Fruit fly (Drosophila melanogaster) whole organism, embryonic: ENCODE data around the gene CG3434.

Experiments
- ATbp ChIP-seq: fragments of 200-800 bp; sonication (Bioruptor generic); optimal IDR thresholded peaks from 2 replicates; lab custom pipeline; 2017; ENCODE audit warnings: missing biosample characterization, mild to moderate bottlenecking, missing genetic modification characterization, missing genetic modification reagents
- Adf1 ChIP-seq: fragments of 200-800 bp; sonication (Bioruptor generic); IDR thresholded peaks from 2 replicates; pipeline ENCODE4 v1.3.6; 2022; ENCODE audit warnings: missing biosample characterization, missing genetic modification characterization
- Blimp-1 ChIP-seq: fragments of 200-800 bp; sonication (Bioruptor generic); optimal IDR thresholded peaks from 3 replicates; lab custom pipeline; 2018; ENCODE audit warnings: missing biosample characterization, missing genetic modification characterization, mild to moderate bottlenecking, moderate library complexity, missing genetic modification reagents
- CG10366 ChIP-seq: fragments of 200-800 bp; sonication (Bioruptor generic); IDR thresholded peaks from 2 replicates; pipeline ENCODE4 v1.3.6; 2022; ENCODE audit warnings: missing biosample characterization, missing genetic modification characterization
- CG10543 ChIP-seq: fragments of 200-800 bp; sonication (Bioruptor generic); optimal IDR thresholded peaks from 3 replicates; lab custom pipeline; 2017; ENCODE audit warnings: missing biosample characterization, mild to moderate bottlenecking, missing genetic modification characterization, moderate library complexity
- CG11504 ChIP-seq: fragments of 200-800 bp; sonication (Bioruptor generic); optimal IDR thresholded peaks from 3 replicates; lab custom pipeline; 2019; ENCODE audit warnings: missing biosample characterization, mild to moderate bottlenecking, missing genetic modification characterization, moderate library complexity
- CG12219 ChIP-seq: fragments of 200-800 bp; sonication (Bioruptor generic); optimal IDR thresholded peaks from 3 replicates; lab custom pipeline; 2018; ENCODE audit warnings: missing biosample characterization, mild to moderate bottlenecking, missing genetic modification characterization
- CG14441 ChIP-seq: fragments of 200-800 bp; sonication (Bioruptor generic); IDR thresholded peaks from 2 replicates; pipeline ENCODE4 v1.3.6; 2022; ENCODE audit warnings: missing biosample characterization, missing genetic modification characterization
- CG15601 ChIP-seq: fragments of 200-800 bp; sonication (Bioruptor generic); optimal IDR thresholded peaks from 3 replicates; lab custom pipeline; 2019; ENCODE audit warnings: missing biosample characterization, mild to moderate bottlenecking, missing genetic modification characterization, moderate library complexity
- CG17359 ChIP-seq: fragments of 200-800 bp; sonication (Bioruptor generic); optimal IDR thresholded peaks from 3 replicates; lab custom pipeline; 2018; ENCODE audit warnings: missing biosample characterization, mild to moderate bottlenecking, missing genetic modification characterization, moderate library complexity
- CG17385 ChIP-seq: fragments of 200-800 bp; sonication (Bioruptor generic); optimal IDR thresholded peaks from 3 replicates; lab custom pipeline; 2018; ENCODE audit warnings: missing biosample characterization, mild to moderate bottlenecking, missing genetic modification characterization
- CG18599 ChIP-seq: fragments of 200-800 bp; sonication (Bioruptor generic); optimal IDR thresholded peaks from 3 replicates; lab custom pipeline; 2017; ENCODE audit warnings: missing biosample characterization, missing genetic modification characterization, mild to moderate bottlenecking, moderate library complexity, missing genetic modification reagents
- CG2678 ChIP-seq: fragments of 200-800 bp; sonication (Bioruptor generic); optimal IDR thresholded peaks from 3 replicates; lab custom pipeline; 2019; ENCODE audit warnings: missing biosample characterization, mild to moderate bottlenecking, missing genetic modification characterization, moderate library complexity
- CG30403 ChIP-seq: fragments of 200-800 bp; sonication (Bioruptor generic); optimal IDR thresholded peaks from 3 replicates; lab custom pipeline; 2016; ENCODE audit warnings: missing biosample characterization, missing genetic modification characterization
- CG32532 ChIP-seq: fragments of 200-800 bp; sonication (Bioruptor generic); IDR thresholded peaks from 2 replicates; pipeline ENCODE4 v1.3.6; 2022; ENCODE audit warnings: missing biosample characterization, missing genetic modification characterization
- CG34422 ChIP-seq: fragments of 200-800 bp; sonication (Bioruptor generic); IDR thresholded peaks from 3 replicates; pipeline ENCODE4 v1.3.6; 2022; ENCODE audit warnings: missing biosample characterization, missing genetic modification characterization
- CG4328 ChIP-seq: fragments of 200-800 bp; sonication (Bioruptor generic); optimal IDR thresholded peaks from 3 replicates; lab custom pipeline; 2017; ENCODE audit warnings: missing biosample characterization, missing genetic modification reagents, missing genetic modification characterization
- CG7839 ChIP-seq: fragments of 200-800 bp; sonication (Bioruptor generic); optimal IDR thresholded peaks from 3 replicates; lab custom pipeline; 2018; ENCODE audit warnings: missing biosample characterization, mild to moderate bottlenecking, missing genetic modification characterization, moderate library complexity
- Dad ChIP-seq: fragments of 200-800 bp; sonication (Bioruptor generic); optimal IDR thresholded peaks from 3 replicates; lab custom pipeline; 2016; ENCODE audit warnings: missing biosample characterization, missing genetic modification characterization
- Dref ChIP-seq: fragments of 200-800 bp; sonication (Bioruptor generic); IDR thresholded peaks from 2 replicates; pipeline ENCODE4 v1.3.6; 2022; ENCODE audit warnings: missing biosample characterization, missing genetic modification characterization
- Drgx ChIP-seq: fragments of 200-800 bp; sonication (Bioruptor generic); IDR thresholded peaks from 2 replicates; pipeline ENCODE4 v1.3.6; 2022; ENCODE audit warnings: missing biosample characterization, missing genetic modification characterization
- Hr51 ChIP-seq, 2 experiments: fragments of 200-800 bp; sonication (Bioruptor generic); optimal IDR thresholded peaks; 2 replicates in 1 of 2; 3 replicates in 1 of 2; lab custom pipeline; 2016 to 2018; ENCODE audit warnings: missing biosample characterization in 2 of 2, missing genetic modification characterization in 2 of 2, mild to moderate bottlenecking in 1 of 2, moderate library complexity in 1 of 2
- Nf-YB ChIP-seq: fragments of 200-800 bp; sonication (Bioruptor generic); optimal IDR thresholded peaks from 3 replicates; lab custom pipeline; 2019; ENCODE audit warnings: missing biosample characterization, mild to moderate bottlenecking, missing genetic modification characterization, moderate library complexity
- Oli ChIP-seq: fragments of 200-800 bp; sonication (Bioruptor generic); optimal IDR thresholded peaks from 2 replicates; lab custom pipeline; 2018; ENCODE audit warnings: missing biosample characterization, mild to moderate bottlenecking, missing genetic modification characterization, moderate library complexity
- PHDP ChIP-seq: fragments of 200-800 bp; sonication (Bioruptor generic); optimal IDR thresholded peaks from 3 replicates; lab custom pipeline; 2018; ENCODE audit warnings: missing biosample characterization, mild to moderate bottlenecking, missing genetic modification characterization, moderate library complexity
- Sox100B ChIP-seq: fragments of 200-800 bp; sonication (Bioruptor generic); optimal IDR thresholded peaks from 3 replicates; lab custom pipeline; 2018; ENCODE audit warnings: missing biosample characterization, mild to moderate bottlenecking, missing genetic modification characterization
- Xrp1 ChIP-seq: fragments of 200-800 bp; sonication (Bioruptor generic); IDR thresholded peaks from 2 replicates; pipeline ENCODE4 v1.3.6; 2022; ENCODE audit warnings: missing biosample characterization, missing genetic modification characterization
- caup ChIP-seq: fragments of 200-800 bp; sonication (Bioruptor generic); optimal IDR thresholded peaks from 3 replicates; lab custom pipeline; 2017; ENCODE audit warnings: missing biosample characterization, mild to moderate bottlenecking, missing genetic modification characterization, moderate library complexity; ENCODE audit not compliant: severe bottlenecking
- dan ChIP-seq: fragments of 200-800 bp; sonication (Bioruptor generic); IDR thresholded peaks from 2 replicates; pipeline ENCODE4 v1.3.6; 2022; ENCODE audit warnings: missing biosample characterization, missing genetic modification characterization
- dimm ChIP-seq: fragments of 200-800 bp; sonication (Bioruptor generic); IDR thresholded peaks from 2 replicates; pipeline ENCODE4 v1.3.6; 2022; ENCODE audit warnings: missing biosample characterization, missing genetic modification characterization
- dmrt99B ChIP-seq: fragments of 200-800 bp; sonication (Bioruptor generic); optimal IDR thresholded peaks from 2 replicates; lab custom pipeline; 2018; ENCODE audit warnings: missing biosample characterization, mild to moderate bottlenecking, missing genetic modification characterization, moderate library complexity
- gem ChIP-seq: fragments of 200-800 bp; sonication (Bioruptor generic); optimal IDR thresholded peaks from 2 replicates; lab custom pipeline; 2019; ENCODE audit warnings: missing biosample characterization, mild to moderate bottlenecking, missing genetic modification characterization, moderate library complexity
- ken ChIP-seq: fragments of 200-800 bp; sonication (Bioruptor generic); IDR thresholded peaks from 3 replicates; pipeline ENCODE4 v1.3.6; 2022; ENCODE audit warnings: missing biosample characterization, missing genetic modification characterization
- lab ChIP-seq: fragments of 200-800 bp; sonication (Bioruptor generic); optimal IDR thresholded peaks from 3 replicates; lab custom pipeline; 2017; ENCODE audit warnings: missing biosample characterization, missing genetic modification characterization, mild to moderate bottlenecking, moderate library complexity, missing genetic modification reagents
- lmd ChIP-seq: fragments of 200-800 bp; sonication (Bioruptor generic); IDR thresholded peaks from 2 replicates; pipeline ENCODE4 v1.3.6; 2022; ENCODE audit warnings: missing biosample characterization, missing genetic modification characterization
- nmo ChIP-seq: fragments of 200-800 bp; sonication (Bioruptor generic); optimal IDR thresholded peaks from 2 replicates; lab custom pipeline; 2018; ENCODE audit warnings: missing biosample characterization, mild to moderate bottlenecking, missing genetic modification characterization, moderate library complexity
- pan ChIP-seq, 4 experiments: fragments of >200 bp in 3 of 4; fragments of 200-800 bp in 1 of 4; sonication (Bioruptor generic) in 1 of 4; optimal IDR thresholded peaks in 3 of 4; IDR thresholded peaks in 1 of 4; 2 replicates each; pipeline versions ENCODE4 v1.3.6 to Lab custom; 2017 to 2022; ENCODE audit warnings: missing biosample characterization in 2 of 4, missing genetic modification characterization in 2 of 4, mixed read lengths in 1 of 4
- pfk ChIP-seq: fragments of 200-800 bp; sonication (Bioruptor generic); optimal IDR thresholded peaks from 2 replicates; lab custom pipeline; 2018; ENCODE audit warnings: missing biosample characterization, mild to moderate bottlenecking, missing genetic modification characterization, moderate library complexity
- phol ChIP-seq: fragments of 200-800 bp; sonication (Bioruptor generic); optimal IDR thresholded peaks from 3 replicates; lab custom pipeline; 2018; ENCODE audit warnings: missing biosample characterization, mild to moderate bottlenecking, missing genetic modification characterization, moderate library complexity
- prd ChIP-seq, 3 experiments: fragments of >200 bp in 2 of 3; fragments of 200-800 bp in 1 of 3; sonication (Bioruptor generic) in 1 of 3; optimal IDR thresholded peaks in 2 of 3; IDR thresholded peaks in 1 of 3; 2 replicates in 2 of 3; 3 replicates in 1 of 3; pipeline versions ENCODE4 v1.3.6 to Lab custom; 2017 to 2022; ENCODE audit warnings: missing biosample characterization in 1 of 3, missing genetic modification characterization in 1 of 3
- rib ChIP-seq: fragments of 200-800 bp; sonication (Bioruptor generic); IDR thresholded peaks from 2 replicates; pipeline ENCODE4 v1.3.6; 2022; ENCODE audit warnings: missing biosample characterization, missing genetic modification characterization
- sens ChIP-seq: fragments of 200-800 bp; sonication (Bioruptor generic); peaks from one replicate; lab custom pipeline; 2016; ENCODE audit warnings: missing biosample characterization, missing genetic modification characterization
- sr ChIP-seq: fragments of 200-800 bp; sonication (Bioruptor generic); IDR thresholded peaks from 3 replicates; pipeline ENCODE4 v1.3.6; 2022; ENCODE audit warnings: missing biosample characterization, missing genetic modification characterization
- stc ChIP-seq: fragments of 200-800 bp; sonication (Bioruptor generic); IDR thresholded peaks from 2 replicates; pipeline ENCODE4 v1.3.6; 2022; ENCODE audit warnings: missing biosample characterization, missing genetic modification characterization
- stwl ChIP-seq: fragments of 200-800 bp; sonication (Bioruptor generic); optimal IDR thresholded peaks from 3 replicates; lab custom pipeline; 2018; ENCODE audit warnings: missing biosample characterization, mild to moderate bottlenecking, missing genetic modification characterization, moderate library complexity
- unpg ChIP-seq: fragments of 200-800 bp; sonication (Bioruptor generic); optimal IDR thresholded peaks from 3 replicates; lab custom pipeline; 2018; ENCODE audit warnings: missing biosample characterization, mild to moderate bottlenecking, missing genetic modification characterization, moderate library complexity
- vnd ChIP-seq: fragments of 200-800 bp; sonication (Bioruptor generic); IDR thresholded peaks from 3 replicates; pipeline ENCODE4 v1.3.6; 2022; ENCODE audit warnings: missing biosample characterization, missing genetic modification characterization; ENCODE audit not compliant: partially characterized antibody
- vvl ChIP-seq: fragments of 200-800 bp; sonication (Bioruptor generic); IDR thresholded peaks from 2 replicates; pipeline ENCODE4 v1.3.6; 2022; ENCODE audit warnings: missing biosample characterization, missing genetic modification characterization

CG3434 gene

DNA sequence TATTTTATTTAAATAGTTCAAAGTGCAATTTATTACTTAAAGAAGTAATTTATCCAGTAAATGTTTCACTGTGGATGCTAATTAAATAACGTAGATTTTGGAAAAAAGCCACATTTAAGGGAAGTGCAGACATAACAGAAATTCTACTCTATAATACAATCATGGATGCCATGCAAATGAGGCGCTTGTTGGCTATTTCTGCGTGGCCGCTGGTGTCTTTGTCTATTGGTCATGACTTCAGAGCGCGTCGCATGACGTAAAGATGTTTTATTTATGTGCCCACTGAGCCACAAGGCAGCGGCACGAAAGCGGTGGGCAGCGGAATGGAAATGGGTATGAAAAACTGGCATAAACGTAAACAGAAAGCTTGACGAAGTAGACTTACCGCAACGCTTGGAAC, 34.8 kb downstream of the CG3434 start:
- no peak for TF ChIP-seq dan
- 0 out of 3 replicates have a peak, but pooled peaks have one; percentile 17 for TF ChIP-seq ken (GFP tag; lab: Robert Waterston, UW)
- TF ChIP-seq lmd (GFP tag; lab: Robert Waterston, UW) = peak; percentile 18; the same call in 1 of the 2 replicates
- TF ChIP-seq CG17359 (tag; lab: Kevin White, UChicago) = peak; percentile 35
- TF ChIP-seq CG14441 = peak; percentile 26; the same call in 1 of the 2 replicates
- TF ChIP-seq prd (optimal IDR thresholded peaks at IDR 0.05; lab: Kevin White, UChicago) = no peak
- no peak for TF ChIP-seq prd (GFP tag; IDR thresholded peaks at IDR 0.05; lab: Robert Waterston, UW)
- peak; percentile 16; the same call in 1 of the 2 replicates for TF ChIP-seq CG32532 (GFP tag; lab: Robert Waterston, UW)
- TF ChIP-seq Oli (tag; lab: Kevin White, UChicago) = peak; percentile 21
- TF ChIP-seq PHDP (tag; lab: Kevin White, UChicago) = peak; percentile 10
- no peak for TF ChIP-seq CG10366
- peak; percentile 29 for TF ChIP-seq ATbp (GFP tag; lab: Kevin White, UChicago)
- TF ChIP-seq Dref (GFP tag; lab: Robert Waterston, UW) = no peak
- no peak for TF ChIP-seq rib
- peak; percentile 10 for TF ChIP-seq CG15601 (tag; lab: Kevin White, UChicago)
- TF ChIP-seq Hr51 (GFP tag; optimal IDR thresholded peaks at IDR 0.05; lab: Kevin White, UChicago) = peak in 1 of 2 experiments; percentile 40
- TF ChIP-seq Drgx = peak; percentile 25; the same call in 1 of the 2 replicates
- peak; percentile 17; the same call in 1 of the 2 replicates for TF ChIP-seq stc (GFP tag; lab: Robert Waterston, UW)
- peak; percentile 32 for TF ChIP-seq CG2678 (tag; lab: Kevin White, UChicago)
- TF ChIP-seq CG18599 = peak; percentile 23
- TF ChIP-seq CG7839 (tag; lab: Kevin White, UChicago) = peak; percentile 31
- TF ChIP-seq CG30403 (GFP tag; lab: Kevin White, UChicago) = peak; percentile 29
- TF ChIP-seq pan (optimal IDR thresholded peaks at IDR 0.05; lab: Kevin White, UChicago) = no peak
- peak in 1 of 2 experiments; percentile 24 for TF ChIP-seq pan (GFP tag; optimal IDR thresholded peaks at IDR 0.05 in 1 of 2, IDR thresholded peaks at IDR 0.05 in 1 of 2)
- peak; percentile 16 for TF ChIP-seq phol
- peak; percentile 48 for TF ChIP-seq CG11504 (tag; lab: Kevin White, UChicago)
- peak; percentile 32 for TF ChIP-seq CG12219 (GFP tag; lab: Kevin White, UChicago)
- no peak for TF ChIP-seq CG34422 (GFP tag; lab: Robert Waterston, UW)
- TF ChIP-seq stwl (tag; lab: Kevin White, UChicago) = peak; percentile 37
- peak; percentile 42 for TF ChIP-seq Sox100B (GFP tag; lab: Kevin White, UChicago)
- TF ChIP-seq CG4328 (GFP tag; lab: Kevin White, UChicago) = peak; percentile 32
- no peak for TF ChIP-seq dimm (GFP tag; lab: Robert Waterston, UW)
- peak; percentile 26 for TF ChIP-seq dmrt99B (tag; lab: Kevin White, UChicago)
- peak; percentile 19; the same call in 1 of the 3 replicates for TF ChIP-seq sr (GFP tag; lab: Robert Waterston, UW)
- no peak for TF ChIP-seq Adf1 (GFP tag; lab: Robert Waterston, UW)
- TF ChIP-seq gem = peak; percentile 47
- TF ChIP-seq vnd = no peak
- TF ChIP-seq nmo = peak; percentile 16
- TF ChIP-seq CG10543 = no peak
- TF ChIP-seq pfk = no peak
- TF ChIP-seq sens (GFP tag; lab: Kevin White, UChicago) = peak; percentile 61
- peak; percentile 20 for TF ChIP-seq CG17385 (GFP tag; lab: Kevin White, UChicago)
- TF ChIP-seq caup (GFP tag; lab: Kevin White, UChicago) = no peak
- peak; percentile 40 for TF ChIP-seq lab (GFP tag; lab: Kevin White, UChicago)
- TF ChIP-seq unpg = peak; percentile 18
- TF ChIP-seq Nf-YB (GFP tag; lab: Kevin White, UChicago) = no peak
- TF ChIP-seq Xrp1 (GFP tag; lab: Robert Waterston, UW) = peak; percentile 14; the same call in 1 of the 2 replicates
- TF ChIP-seq Dad (GFP tag; lab: Kevin White, UChicago) = no peak
- peak; percentile 76 for TF ChIP-seq vvl
- TF ChIP-seq Blimp-1 (GFP tag; lab: Kevin White, UChicago) = peak; percentile 9
